Worm (Caenorhabditis elegans): ENCODE results near the gene hlh-26.

The hlh-26 gene

DNA sequence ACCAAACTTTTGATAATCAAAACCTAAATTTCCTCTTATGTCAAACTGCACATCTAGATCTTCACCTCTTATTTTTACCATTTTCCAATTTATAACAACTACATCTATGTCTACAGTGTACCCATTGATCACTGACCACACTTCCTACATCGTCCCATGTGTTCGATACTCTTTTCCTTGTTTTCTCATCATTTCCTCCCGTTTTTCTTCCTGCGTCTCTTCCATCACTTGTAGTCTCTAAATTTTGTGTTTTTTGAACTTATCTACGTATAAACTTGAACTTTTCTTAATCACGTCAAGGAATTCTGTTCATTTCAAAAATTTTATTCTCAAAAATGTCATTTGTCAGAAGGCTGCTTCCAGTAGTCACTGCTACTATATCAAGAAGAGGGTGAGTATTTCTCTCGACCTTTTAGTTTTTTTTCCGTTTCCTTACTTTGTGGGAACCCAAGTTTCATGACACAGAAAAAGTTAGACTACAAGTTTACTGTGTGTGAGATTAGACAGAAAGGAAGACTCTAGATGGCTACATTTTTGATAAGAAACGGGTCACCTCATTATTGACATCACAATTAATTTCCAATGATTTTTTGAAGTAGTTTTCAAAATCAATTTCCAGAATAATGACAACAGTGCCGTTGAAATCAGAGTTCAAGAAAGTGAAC lies 38.7 kb upstream of the hlh-26 start:
- TF ChIP-seq pat-9 (tag; optimal IDR thresholded peaks at IDR 0.05) (no peak), pax-1 (tag; optimal IDR thresholded peaks at IDR 0.05) (no peak), rnt-1 (tag; optimal IDR thresholded peaks at IDR 0.05) (no peak), fkh-10 (GFP tag; optimal IDR thresholded peaks at IDR 0.05) (no peak), gmeb-2 (tag; optimal IDR thresholded peaks at IDR 0.05) (no peak), unc-42 (tag; optimal IDR thresholded peaks at IDR 0.05) (no peak), ceh-19 (GFP tag; optimal IDR thresholded peaks at IDR 0.05) (no peak), ref-2 (tag; optimal IDR thresholded peaks at IDR 0.05) (no peak), sox-4 (tag; optimal IDR thresholded peaks at IDR 0.05) (no peak)

DNA sequence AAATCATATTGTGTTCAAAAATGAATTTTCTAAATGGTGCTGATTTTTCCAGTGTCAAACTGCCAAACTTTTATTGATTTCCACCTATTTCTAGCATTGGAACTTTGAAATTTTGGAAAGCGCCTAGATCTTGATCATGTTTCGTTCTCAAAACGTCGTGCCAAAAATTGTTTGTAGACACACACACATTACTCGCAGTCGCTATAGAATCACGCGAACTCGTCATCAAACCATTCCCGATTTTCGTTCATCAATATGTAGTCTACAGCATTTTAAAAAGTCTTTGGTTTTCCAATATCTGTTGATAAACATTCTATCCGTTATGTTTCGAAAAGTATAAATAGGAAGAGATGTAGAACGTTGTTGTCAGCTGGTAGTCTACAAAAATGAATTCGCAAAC lies 36.7 kb upstream of the hlh-26 start, which contains the start of the genes C17C3.1 and C17C3.15:
Gene C17C3.1 (plus strand): TSS at position 301 of the 400 bp plus-strand sequence.
Gene C17C3.15 (plus strand): TSS at position 383 of the 400 bp plus-strand sequence.
- TF ChIP-seq unc-3 (GFP tag; conservative IDR thresholded peaks at IDR 0.05) (no peak), unc-3 (tag; optimal IDR thresholded peaks at IDR 0.05) (no peak), ceh-22 (tag; optimal IDR thresholded peaks at IDR 0.05) (no peak), npax-4 (tag; optimal IDR thresholded peaks at IDR 0.05) (no peak), ama-1 (optimal IDR thresholded peaks at IDR 0.05) (no peak), nhr-11 (tag; optimal IDR thresholded peaks at IDR 0.05) (no peak), nhr-232 (tag; optimal IDR thresholded peaks at IDR 0.05) (no peak)

DNA sequence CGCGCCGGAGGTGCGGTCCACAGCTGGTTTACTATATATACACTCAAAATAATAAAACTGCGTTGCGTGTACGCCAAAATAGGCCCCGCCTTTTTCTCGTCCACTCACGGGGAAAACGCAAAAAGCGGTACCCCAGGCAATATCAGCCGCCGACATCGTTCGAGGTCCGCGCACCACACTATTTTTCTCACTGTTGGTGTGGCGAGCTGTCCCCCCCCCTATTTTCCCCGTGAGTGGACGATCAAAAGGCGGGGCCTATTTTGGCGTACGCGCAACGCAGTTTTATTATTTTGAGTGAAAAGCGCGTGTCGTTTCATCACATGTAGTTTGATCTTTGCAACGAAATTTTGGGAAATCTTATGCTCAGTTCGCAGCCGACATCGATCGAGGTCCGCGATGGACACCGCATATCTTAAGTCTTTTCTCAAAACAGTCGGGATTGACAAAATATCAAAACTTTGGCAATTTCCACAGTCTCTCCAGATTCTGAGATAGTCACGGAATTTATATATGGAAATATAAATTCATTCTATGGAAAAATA lies 31.6 kb upstream of the hlh-26 start:
- TF ChIP-seq che-1 (tag; optimal IDR thresholded peaks at IDR 0.05) (no peak), K02D7.2 (tag; optimal IDR thresholded peaks at IDR 0.05) (no peak), sox-2 (GFP tag; IDR thresholded peaks at IDR 0.05) (no peak), hlh-30 (tag; optimal IDR thresholded peaks at IDR 0.05; ENCODE audit: insufficient read depth) (no peak), hlh-15 (tag; optimal IDR thresholded peaks at IDR 0.05) (no peak)

ce11 chrII:5561392-5561791 lies 27.9 kb upstream of the hlh-26 start, which contains the start of gene C17C3.3:
C17C3.3 (plus strand) TSS chrII:5561737.
- TF ChIP-seq elt-2 (tag; optimal IDR thresholded peaks at IDR 0.05) (peak; percentile 88), pha-2 (tag; optimal IDR thresholded peaks at IDR 0.05) (no peak)

DNA sequence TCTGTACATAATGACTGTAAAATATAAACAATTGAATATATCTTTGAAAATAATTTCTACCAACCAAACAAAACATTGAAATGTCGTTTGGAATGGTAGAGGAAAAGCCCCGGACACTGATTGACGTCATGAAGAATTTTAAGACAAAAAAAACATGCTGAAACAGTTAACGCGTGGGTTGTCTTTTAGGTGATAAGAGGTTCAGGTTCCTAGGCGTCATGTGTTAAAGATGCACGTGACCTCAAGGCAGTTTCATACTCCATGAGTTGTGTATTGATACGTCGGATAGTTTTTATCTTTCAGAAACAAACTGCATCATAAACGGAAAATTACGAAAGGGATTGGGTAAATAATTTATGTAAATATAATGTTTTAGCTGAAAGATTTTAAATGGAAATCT lies 23.6 kb upstream of the hlh-26 start:
- TF ChIP-seq dmd-4 (tag; optimal IDR thresholded peaks at IDR 0.05; ENCODE audit: borderline replicate concordance) (no peak), elt-2 (tag; optimal IDR thresholded peaks at IDR 0.05) (peak; percentile 31), T23F11.4 (GFP tag; optimal IDR thresholded peaks at IDR 0.05) (no peak)

ce11 chrII:5556431-5556830 lies 22.9 kb upstream of the hlh-26 start, which contains the start of gene ins-11:
ins-11 (plus strand) TSS chrII:5556731.
- TF ChIP-seq ceh-9 (tag; optimal IDR thresholded peaks at IDR 0.05), result no peak
- no peak for TF ChIP-seq sox-2 (GFP tag; IDR thresholded peaks at IDR 0.05)
- TF ChIP-seq lin-11 (tag; optimal IDR thresholded peaks at IDR 0.05), result no peak
- TF ChIP-seq sox-4 (tag; optimal IDR thresholded peaks at IDR 0.05), result no peak
- no peak for TF ChIP-seq zip-5 (tag; optimal IDR thresholded peaks at IDR 0.05)
- no peak for TF ChIP-seq hlh-30 (tag; optimal IDR thresholded peaks at IDR 0.05; ENCODE audit: insufficient read depth)
- TF ChIP-seq ahr-1 (tag; optimal IDR thresholded peaks at IDR 0.05), result no peak
- no peak for TF ChIP-seq ceh-18 (tag; optimal IDR thresholded peaks at IDR 0.05)
- TF ChIP-seq lim-6 (tag; optimal IDR thresholded peaks at IDR 0.05), result no peak
- TF ChIP-seq unc-3 (GFP tag; conservative IDR thresholded peaks at IDR 0.05), result no peak
- no peak for TF ChIP-seq unc-3 (tag; optimal IDR thresholded peaks at IDR 0.05)
- no peak for TF ChIP-seq hlh-13 (GFP tag; optimal IDR thresholded peaks at IDR 0.05)

Measured in whole organism, late embryonic.